Fruit fly (Drosophila melanogaster) whole organism, wandering third instar larva: Measurements from ENCODE around the gene CHES-1-like.

Source experiments
- Abd-B ChIP-seq: fragments of >200 bp; optimal IDR thresholded peaks from 2 replicates; lab custom pipeline; 2017; ENCODE audit warnings: missing biosample characterization, missing genetic modification characterization
- Mio ChIP-seq: sonication (Bioruptor generic); optimal IDR thresholded peaks from 2 replicates; lab custom pipeline; 2016; ENCODE audit warnings: missing biosample characterization, missing genetic modification characterization
- Myc ChIP-seq: fragments of >200 bp; optimal IDR thresholded peaks from 2 replicates; lab custom pipeline; 2017
- dsf ChIP-seq: sonication (Bioruptor generic); optimal IDR thresholded peaks from 2 replicates; lab custom pipeline; 2016; ENCODE audit warnings: missing biosample characterization, missing genetic modification characterization, borderline replicate concordance
- jim ChIP-seq: fragments of 175-275, 200-325 bp; sonication (Bioruptor generic); optimal IDR thresholded peaks from 2 replicates; lab custom pipeline; 2016; ENCODE audit warnings: missing biosample characterization, mild to moderate bottlenecking, missing genetic modification characterization
- psq ChIP-seq: fragments of 200-800 bp; sonication (Bioruptor generic); optimal IDR thresholded peaks from 3 replicates; lab custom pipeline; 2017; ENCODE audit warnings: missing biosample characterization, mild to moderate bottlenecking, missing genetic modification characterization, moderate library complexity
- tai ChIP-seq: sonication (Bioruptor generic); optimal IDR thresholded peaks from 2 replicates; lab custom pipeline; 2016; ENCODE audit warnings: missing biosample characterization, missing genetic modification characterization
- usp ChIP-seq: fragments of >200 bp; optimal IDR thresholded peaks from 2 replicates; lab custom pipeline; 2017; ENCODE audit warnings: missing biosample characterization, missing genetic modification characterization

- TF ChIP-seq Myc = peak; percentile 82
- no peak for TF ChIP-seq jim (GFP tag; lab: Kevin White, UChicago)
- TF ChIP-seq Abd-B (GFP tag; lab: Kevin White, UChicago) = no peak
- TF ChIP-seq usp (GFP tag; lab: Kevin White, UChicago) = no peak
- no peak for TF ChIP-seq Mio (GFP tag; lab: Kevin White, UChicago)
- peak; percentile 60 for TF ChIP-seq psq
- TF ChIP-seq tai (GFP tag; lab: Kevin White, UChicago) = no peak
- TF ChIP-seq dsf (GFP tag; lab: Kevin White, UChicago) = peak; percentile 31
Observed at dm6 chrX:7734131-7734930, 25.1 kb upstream of the CHES-1-like start, which contains the start of the genes Pdp and Rab39.
